Worm (Caenorhabditis elegans): ENCODE data around the gene C04G6.4.

Gene C04G6.4

ce11 chrII:5083341-5083740 lies at the start of gene C04G6.4:
C04G6.4 (minus strand) TSS chrII:5083441.
- TF ChIP-seq sptf-1 (tag; optimal IDR thresholded peaks at IDR 0.05) (no peak), nhr-85 (tag) (no peak), tbx-2 (tag; optimal IDR thresholded peaks at IDR 0.05) (no peak), skn-1 (tag; optimal IDR thresholded peaks at IDR 0.05) (no peak), fkh-4 (tag; optimal IDR thresholded peaks at IDR 0.05; ENCODE audit: borderline replicate concordance) (no peak), ztf-11 (tag; optimal IDR thresholded peaks at IDR 0.05) (no peak), mep-1 (tag; optimal IDR thresholded peaks at IDR 0.05) (no peak), irx-1 (tag; optimal IDR thresholded peaks at IDR 0.05) (no peak), mef-2 (tag; optimal IDR thresholded peaks at IDR 0.05) (no peak), ceh-90 (tag; optimal IDR thresholded peaks at IDR 0.05) (no peak), nhr-77 (tag; optimal IDR thresholded peaks at IDR 0.05) (no peak)

- TF ChIP-seq isw-1 (GFP tag; IDR thresholded peaks at IDR 0.05) (no peak), elt-3 (tag; optimal IDR thresholded peaks at IDR 0.05) (no peak), ama-1 (optimal IDR thresholded peaks at IDR 0.05) (no peak), fkh-4 (tag; optimal IDR thresholded peaks at IDR 0.05; ENCODE audit: borderline replicate concordance) (no peak), lin-39 (tag; optimal IDR thresholded peaks at IDR 0.05) (no peak), sox-4 (tag; optimal IDR thresholded peaks at IDR 0.05) (no peak), unc-30 (tag; optimal IDR thresholded peaks at IDR 0.05) (no peak), fkh-10 (GFP tag; optimal IDR thresholded peaks at IDR 0.05) (no peak), nhr-11 (tag; optimal IDR thresholded peaks at IDR 0.05) (no peak), nhr-84 (tag; optimal IDR thresholded peaks at IDR 0.05) (no peak), mef-2 (tag; optimal IDR thresholded peaks at IDR 0.05) (no peak), dpl-1 (GFP tag; optimal IDR thresholded peaks at IDR 0.05) (no peak), irx-1 (tag; optimal IDR thresholded peaks at IDR 0.05) (no peak)
Observed at ce11 chrII:5131800-5132199, 48.6 kb upstream of the C04G6.4 start.

- TF ChIP-seq xbp-1 (tag; optimal IDR thresholded peaks at IDR 0.05) (no peak), irx-1 (tag; optimal IDR thresholded peaks at IDR 0.05) (no peak), dsc-1 (tag; optimal IDR thresholded peaks at IDR 0.05) (no peak), ztf-4 (tag; optimal IDR thresholded peaks at IDR 0.05) (no peak), fos-1 (tag; optimal IDR thresholded peaks at IDR 0.05) (no peak), ceh-90 (tag; optimal IDR thresholded peaks at IDR 0.05) (no peak), pqm-1 (tag; optimal IDR thresholded peaks at IDR 0.05) (no peak), nhr-12 (tag; optimal IDR thresholded peaks at IDR 0.05) (no peak), zip-4 (GFP tag; optimal IDR thresholded peaks at IDR 0.05) (no peak), C04F5.9 (tag; optimal IDR thresholded peaks at IDR 0.05) (no peak), alr-1 (tag; optimal IDR thresholded peaks at IDR 0.05; ENCODE audit: borderline replicate concordance) (no peak), pag-3 (tag; optimal IDR thresholded peaks at IDR 0.05; ENCODE audit: borderline replicate concordance, insufficient read depth) (no peak), efl-3 (GFP tag; optimal IDR thresholded peaks at IDR 0.05) (no peak)
Observed at ce11 chrII:5130081-5130480, 46.8 kb upstream of the C04G6.4 start, which contains the start of gene lgc-56. lgc-56 (plus strand) TSS chrII:5130381.

- TF ChIP-seq fkh-4 (tag; optimal IDR thresholded peaks at IDR 0.05; ENCODE audit: borderline replicate concordance) (no peak), lir-3 (tag; optimal IDR thresholded peaks at IDR 0.05; ENCODE audit: poor library complexity) (no peak), nhr-84 (tag; optimal IDR thresholded peaks at IDR 0.05) (no peak), ztf-11 (tag; optimal IDR thresholded peaks at IDR 0.05) (no peak), sox-4 (tag; optimal IDR thresholded peaks at IDR 0.05) (no peak), alr-1 (tag; optimal IDR thresholded peaks at IDR 0.05; ENCODE audit: borderline replicate concordance) (no peak), dpl-1 (GFP tag; optimal IDR thresholded peaks at IDR 0.05) (no peak), nhr-71 (tag; optimal IDR thresholded peaks at IDR 0.05) (no peak), zag-1 (tag; optimal IDR thresholded peaks at IDR 0.05) (no peak), Y116A8C.19 (tag; optimal IDR thresholded peaks at IDR 0.05; ENCODE audit: borderline replicate concordance) (no peak), ceh-82 (tag; optimal IDR thresholded peaks at IDR 0.05) (no peak), dsc-1 (tag; optimal IDR thresholded peaks at IDR 0.05) (no peak), fkh-8 (tag; optimal IDR thresholded peaks at IDR 0.05) (no peak), ceh-90 (tag; optimal IDR thresholded peaks at IDR 0.05) (no peak), xbp-1 (tag; optimal IDR thresholded peaks at IDR 0.05) (no peak), fos-1 (tag; optimal IDR thresholded peaks at IDR 0.05) (no peak), aha-1 (tag; optimal IDR thresholded peaks at IDR 0.05) (no peak), ets-5 (GFP tag; IDR thresholded peaks at IDR 0.05) (no peak)
Observed at ce11 chrII:5120612-5121011, 37.4 kb upstream of the C04G6.4 start.
